Fruit fly (Drosophila melanogaster): ENCODE results near the gene CG13059.

- TF ChIP-seq CG8478 (optimal IDR thresholded peaks at IDR 0.05) (no peak), CTCF (optimal IDR thresholded peaks at IDR 0.05) (no peak)
Observed at dm6 chr3L:16301153-16301552, 22.3 kb upstream of the CG13059 start, which contains the start of gene CG4982.

Measured in S2 (cell line).